Worm (Caenorhabditis elegans) whole organism, late embryonic: ENCODE results near the gene dlc-3.

Experiments used
- C08G9.2 ChIP-seq: sonication (generic microtip); optimal IDR thresholded peaks from 2 replicates; lab custom pipeline; 2016; ENCODE audit warnings: mild to moderate bottlenecking, missing genetic modification characterization, moderate library complexity, missing compliant biosample characterization
- K09A11.1 ChIP-seq: sonication (generic microtip); optimal IDR thresholded peaks from 2 replicates; lab custom pipeline; 2017; ENCODE audit warnings: antibody characterized with exemption, mild to moderate bottlenecking, missing genetic modification characterization, missing compliant biosample characterization; ENCODE audit not compliant: insufficient read depth
- ama-1 ChIP-seq: fragments of 150-350 bp; optimal IDR thresholded peaks from 2 replicates; lab custom pipeline; 2014
- dve-1 ChIP-seq: sonication (generic microtip); optimal IDR thresholded peaks from 2 replicates; lab custom pipeline; 2017; ENCODE audit warnings: antibody characterized with exemption, mild to moderate bottlenecking, missing genetic modification characterization, missing compliant biosample characterization
- elt-2 ChIP-seq: sonication (generic microtip); optimal IDR thresholded peaks from 2 replicates; lab custom pipeline; 2016; ENCODE audit warnings: missing genetic modification reagents, missing genetic modification characterization, missing compliant biosample characterization
- nhr-11 ChIP-seq: fragments of 150-350 bp; optimal IDR thresholded peaks from 2 replicates; lab custom pipeline; 2014; ENCODE audit warnings: missing biosample characterization, missing genetic modification characterization
- pha-4 ChIP-seq: fragments of 150-350 bp; optimal IDR thresholded peaks from 2 replicates; lab custom pipeline; 2018; ENCODE audit warnings: missing biosample characterization, missing genetic modification reagents, missing genetic modification characterization

DNA sequence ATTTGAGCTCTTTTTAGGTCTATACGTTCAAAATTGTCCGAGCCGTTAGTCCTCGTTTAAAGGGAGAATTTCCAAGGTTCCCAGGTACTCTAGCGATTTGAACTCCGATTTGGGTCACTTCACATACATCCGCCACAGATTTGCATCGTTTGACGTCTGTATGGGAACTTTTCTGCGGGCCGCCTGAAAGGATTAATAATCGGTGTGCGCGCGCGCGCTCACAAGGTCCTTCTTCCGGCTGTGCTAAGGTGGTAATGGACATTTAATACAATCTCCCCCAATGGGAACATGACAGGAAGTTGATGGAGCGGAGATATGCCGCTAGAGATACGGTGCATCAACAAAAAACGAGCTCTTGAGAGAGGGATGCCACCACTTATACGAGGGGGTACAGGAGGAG, 24.2 kb upstream of the dlc-3 start:
- TF ChIP-seq K09A11.1 (tag; lab: Kevin White, UChicago) (no peak), elt-2 (no peak), nhr-11 (tag; lab: Kevin White, UChicago) (no peak), pha-4 (no peak), C08G9.2 (no peak), dve-1 (tag; lab: Kevin White, UChicago) (no peak), ama-1 (lab: Kevin White, UChicago) (no peak)
